Worm (Caenorhabditis elegans): ENCODE measurements around the gene ZK418.5.

DNA sequence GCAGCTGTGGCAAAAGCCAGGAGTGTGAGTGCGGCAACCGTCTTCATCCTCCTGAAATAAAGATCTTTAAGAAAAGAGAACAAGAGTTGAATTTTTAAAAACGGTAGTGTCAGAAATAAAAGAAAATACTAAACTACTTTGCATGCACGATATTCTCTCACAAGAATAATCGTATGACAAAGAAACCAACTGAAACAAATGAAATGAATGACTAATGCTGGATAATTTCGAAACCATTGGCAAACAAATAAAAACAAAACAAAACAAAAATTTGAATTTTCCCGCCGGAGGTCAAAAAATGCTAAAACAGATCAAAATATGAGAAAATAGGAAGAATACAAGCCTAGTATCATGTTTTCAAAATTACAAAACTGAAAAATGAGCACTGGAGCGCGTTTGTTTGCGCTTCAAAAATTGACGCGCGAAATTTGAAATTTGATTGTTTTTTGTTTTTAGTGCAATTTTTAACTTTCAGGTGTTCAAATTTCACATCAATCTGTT, 30.3 kb upstream of the ZK418.5 start, which contains the start of gene cpg-2:
- TF ChIP-seq him-1 (tag; optimal IDR thresholded peaks at IDR 0.05) = no peak
- no peak for TF ChIP-seq dao-5 (tag; optimal IDR thresholded peaks at IDR 0.05)
- no peak for TF ChIP-seq W03F9.2 (tag; optimal IDR thresholded peaks at IDR 0.05)

All from whole organism, L4/young adult.